Worm (Caenorhabditis elegans): Measurements from ENCODE around the gene Y57G11C.1147.

ce11 chrIV:14770663-14771062 lies 26.7 kb downstream of the Y57G11C.1147 start:
- no peak for TF ChIP-seq ztf-4 (tag; optimal IDR thresholded peaks at IDR 0.05)
- no peak for TF ChIP-seq unc-55 (GFP tag; optimal IDR thresholded peaks at IDR 0.05)
- no peak for TF ChIP-seq lin-13 (GFP tag; optimal IDR thresholded peaks at IDR 0.05)
- TF ChIP-seq nhr-12 (tag; optimal IDR thresholded peaks at IDR 0.05): no peak

Data from whole organism, L2 larva.